Fruit fly (Drosophila melanogaster) whole organism, embryonic: ENCODE results near the gene Ir7g.

ENCODE experiments used
- Ada2b ChIP-seq: fragments of 200-800 bp; sonication (Bioruptor generic); IDR thresholded peaks from 2 replicates; pipeline ENCODE4 v1.3.6; 2022; ENCODE audit warnings: missing biosample characterization, missing genetic modification characterization
- Asciz ChIP-seq: fragments of 200-800 bp; sonication (Bioruptor generic); optimal IDR thresholded peaks from 2 replicates; lab custom pipeline; 2017; ENCODE audit warnings: missing biosample characterization, mild to moderate bottlenecking, missing genetic modification characterization, missing genetic modification reagents
- Bteb2 ChIP-seq: fragments of 200-800 bp; sonication (Bioruptor generic); optimal IDR thresholded peaks from 2 replicates; lab custom pipeline; 2016; ENCODE audit warnings: missing biosample characterization, missing genetic modification characterization
- CG10147 ChIP-seq: fragments of 200-800 bp; sonication (Bioruptor generic); optimal IDR thresholded peaks from 2 replicates; lab custom pipeline; 2019; ENCODE audit warnings: missing biosample characterization, mild to moderate bottlenecking, missing genetic modification characterization, moderate library complexity
- CG11247 ChIP-seq: fragments of 200-800 bp; sonication (Bioruptor generic); IDR thresholded peaks from 2 replicates; pipeline ENCODE4 v1.3.6; 2022; ENCODE audit warnings: missing biosample characterization, missing genetic modification characterization
- CG11504 ChIP-seq: fragments of 200-800 bp; sonication (Bioruptor generic); optimal IDR thresholded peaks from 3 replicates; lab custom pipeline; 2019; ENCODE audit warnings: missing biosample characterization, mild to moderate bottlenecking, missing genetic modification characterization, moderate library complexity
- CG12071 ChIP-seq: fragments of 200-800 bp; sonication (Bioruptor generic); optimal IDR thresholded peaks from 3 replicates; lab custom pipeline; 2018; ENCODE audit warnings: missing biosample characterization, mild to moderate bottlenecking, missing genetic modification characterization
- CG12104 ChIP-seq: fragments of 200-800 bp; sonication (Bioruptor generic); optimal IDR thresholded peaks from 3 replicates; lab custom pipeline; 2016; ENCODE audit warnings: missing biosample characterization, missing genetic modification characterization
- CG1233 ChIP-seq: fragments of 200-800 bp; sonication (Bioruptor generic); optimal IDR thresholded peaks from 4 replicates; lab custom pipeline; 2018; ENCODE audit warnings: missing biosample characterization, mild to moderate bottlenecking, missing genetic modification characterization
- CG13287 ChIP-seq: fragments of 200-800 bp; sonication (Bioruptor generic); IDR thresholded peaks from 2 replicates; pipeline ENCODE4 v1.3.6; 2022; ENCODE audit warnings: missing biosample characterization, missing genetic modification characterization; ENCODE audit not compliant: partially characterized antibody
- CG13894 ChIP-seq: fragments of 200-800 bp; sonication (Bioruptor generic); optimal IDR thresholded peaks from 3 replicates; lab custom pipeline; 2018; ENCODE audit warnings: missing biosample characterization, mild to moderate bottlenecking, missing genetic modification characterization, moderate library complexity
- CG15269 ChIP-seq: fragments of 200-800 bp; sonication (Bioruptor generic); optimal IDR thresholded peaks from 2 replicates; lab custom pipeline; 2018; ENCODE audit warnings: missing biosample characterization, mild to moderate bottlenecking, missing genetic modification characterization, moderate library complexity
- CG16863 ChIP-seq: fragments of 200-800 bp; sonication (Bioruptor generic); optimal IDR thresholded peaks from 3 replicates; lab custom pipeline; 2016; ENCODE audit warnings: missing biosample characterization, missing genetic modification characterization
- CG2199 ChIP-seq: fragments of 200-800 bp; sonication (Bioruptor generic); IDR thresholded peaks from 3 replicates; pipeline ENCODE4 v1.3.6; 2022; ENCODE audit warnings: missing biosample characterization, missing genetic modification characterization
- CG31388 ChIP-seq: fragments of 200-800 bp; sonication (Bioruptor generic); optimal IDR thresholded peaks from 2 replicates; lab custom pipeline; 2016; ENCODE audit warnings: missing biosample characterization, missing genetic modification characterization
- CG34224 ChIP-seq: fragments of 200-800 bp; sonication (Bioruptor generic); IDR thresholded peaks from 3 replicates; pipeline ENCODE4 v1.3.6; 2022; ENCODE audit warnings: missing biosample characterization, missing genetic modification characterization; ENCODE audit not compliant: partially characterized antibody
- CG6791 ChIP-seq: fragments of 200-800 bp; sonication (Bioruptor generic); IDR thresholded peaks from 3 replicates; pipeline ENCODE4 v1.3.6; 2022; ENCODE audit warnings: missing biosample characterization, missing genetic modification characterization; ENCODE audit not compliant: partially characterized antibody
- CG7839 ChIP-seq: fragments of 200-800 bp; sonication (Bioruptor generic); optimal IDR thresholded peaks from 3 replicates; lab custom pipeline; 2018; ENCODE audit warnings: missing biosample characterization, mild to moderate bottlenecking, missing genetic modification characterization, moderate library complexity
- CG8924 ChIP-seq: fragments of 200-800 bp; optimal IDR thresholded peaks from 3 replicates; lab custom pipeline; 2019; ENCODE audit warnings: missing biosample characterization, mild to moderate bottlenecking, missing genetic modification characterization, moderate library complexity
- CTCF ChIP-seq: fragments of 200-800 bp; sonication (Bioruptor generic); optimal IDR thresholded peaks from 2 replicates; lab custom pipeline; 2017; ENCODE audit warnings: missing biosample characterization, mild to moderate bottlenecking, missing genetic modification characterization, moderate library complexity
- D ChIP-seq, 2 experiments: fragments of 200-800 bp in 1 of 2; fragments of >200 bp in 1 of 2; sonication (Bioruptor generic) in 1 of 2; optimal IDR thresholded peaks; 2 replicates in 1 of 2; 3 replicates in 1 of 2; lab custom pipeline; 2017; ENCODE audit warnings: mild to moderate bottlenecking in 1 of 2, missing biosample characterization in 1 of 2, missing genetic modification characterization in 1 of 2, missing genetic modification reagents in 1 of 2
- Doc3 ChIP-seq: fragments of 200-800 bp; sonication (Bioruptor generic); IDR thresholded peaks from 3 replicates; pipeline ENCODE4 v1.3.6; 2022; ENCODE audit warnings: missing biosample characterization, missing genetic modification characterization; ENCODE audit not compliant: partially characterized antibody
- Gsc ChIP-seq: fragments of 200-800 bp; sonication (Bioruptor generic); IDR thresholded peaks from 2 replicates; pipeline ENCODE4 v1.3.6; 2022; ENCODE audit warnings: missing biosample characterization, missing genetic modification characterization
- Kr ChIP-seq: fragments of 200-800 bp; sonication (Bioruptor generic); optimal IDR thresholded peaks from 2 replicates; lab custom pipeline; 2017; ENCODE audit warnings: missing biosample characterization, mild to moderate bottlenecking, missing genetic modification characterization
- Meics ChIP-seq: fragments of 200-800 bp; sonication (Bioruptor generic); optimal IDR thresholded peaks from 2 replicates; lab custom pipeline; 2017; ENCODE audit warnings: missing biosample characterization, mild to moderate bottlenecking, missing genetic modification characterization
- NFAT ChIP-seq: fragments of 200-800 bp; sonication (Bioruptor generic); IDR thresholded peaks from 2 replicates; pipeline ENCODE4 v1.3.6; 2022; ENCODE audit warnings: missing biosample characterization, missing genetic modification characterization
- Poxn ChIP-seq: fragments of 200-800 bp; sonication (Bioruptor generic); IDR thresholded peaks from 2 replicates; pipeline ENCODE4 v1.3.6; 2022; ENCODE audit warnings: missing biosample characterization, missing genetic modification characterization
- YL-1 ChIP-seq: fragments of 200-800 bp; sonication (Bioruptor generic); optimal IDR thresholded peaks from 3 replicates; lab custom pipeline; 2017; ENCODE audit warnings: missing biosample characterization, mild to moderate bottlenecking, missing genetic modification characterization
- aop ChIP-seq: fragments of 200-800 bp; sonication (Bioruptor generic); IDR thresholded peaks from 2 replicates; pipeline ENCODE4 v1.3.6; 2022; ENCODE audit warnings: missing biosample characterization, missing genetic modification characterization
- bbx ChIP-seq: fragments of 200-800 bp; sonication (Bioruptor generic); IDR thresholded peaks from 2 replicates; pipeline ENCODE4 v1.3.6; 2022; ENCODE audit warnings: missing biosample characterization, missing genetic modification characterization; ENCODE audit not compliant: partially characterized antibody
- br ChIP-seq: fragments of >200 bp; optimal IDR thresholded peaks from 2 replicates; lab custom pipeline; 2017
- corto ChIP-seq: fragments of 200-800 bp; sonication (Bioruptor generic); optimal IDR thresholded peaks from 2 replicates; lab custom pipeline; 2016; ENCODE audit warnings: missing biosample characterization, mild to moderate bottlenecking, missing genetic modification characterization, moderate library complexity
- crol ChIP-seq: fragments of 200-800 bp; sonication (Bioruptor generic); IDR thresholded peaks from 2 replicates; pipeline ENCODE4 v1.3.6; 2022; ENCODE audit warnings: missing biosample characterization, missing genetic modification characterization
- danr ChIP-seq: fragments of 200-800 bp; sonication (Bioruptor generic); IDR thresholded peaks from 2 replicates; pipeline ENCODE4 v1.3.6; 2022; ENCODE audit warnings: missing biosample characterization, missing genetic modification characterization
- dpn ChIP-seq, 2 experiments: fragments of 200-800 bp; sonication (Bioruptor generic); optimal IDR thresholded peaks; 3 replicates each; lab custom pipeline; 2016; ENCODE audit warnings: missing biosample characterization in 2 of 2, missing genetic modification characterization in 2 of 2
- eve ChIP-seq, 2 experiments: fragments of >200 bp; optimal IDR thresholded peaks; 2 replicates each; lab custom pipeline; 2017; ENCODE audit warnings: missing biosample characterization in 2 of 2, missing genetic modification characterization in 2 of 2
- ftz-f1 ChIP-seq: fragments of 200-800 bp; sonication (Bioruptor generic); optimal IDR thresholded peaks from 2 replicates; lab custom pipeline; 2016; ENCODE audit warnings: missing biosample characterization, missing genetic modification characterization
- gro ChIP-seq: fragments of 200-800 bp; sonication (Bioruptor generic); optimal IDR thresholded peaks from 2 replicates; lab custom pipeline; 2016; ENCODE audit warnings: missing biosample characterization, missing genetic modification characterization
- gsb-n ChIP-seq: fragments of 200-800 bp; sonication (Bioruptor generic); optimal IDR thresholded peaks from 3 replicates; lab custom pipeline; 2018; ENCODE audit warnings: missing biosample characterization, mild to moderate bottlenecking, missing genetic modification characterization
- hkb ChIP-seq, 2 experiments: fragments of 200-800 bp in 1 of 2; fragments of >200 bp in 1 of 2; sonication (Bioruptor generic) in 1 of 2; IDR thresholded peaks in 1 of 2; optimal IDR thresholded peaks in 1 of 2; 2 replicates each; pipeline versions ENCODE4 v1.3.6 to Lab custom; 2017 to 2022; ENCODE audit warnings: missing biosample characterization in 1 of 2, missing genetic modification characterization in 1 of 2
- lab ChIP-seq: fragments of 200-800 bp; sonication (Bioruptor generic); optimal IDR thresholded peaks from 3 replicates; lab custom pipeline; 2017; ENCODE audit warnings: missing biosample characterization, missing genetic modification characterization, mild to moderate bottlenecking, moderate library complexity, missing genetic modification reagents
- lbe ChIP-seq: fragments of 200-800 bp; sonication (Bioruptor generic); optimal IDR thresholded peaks from 2 replicates; lab custom pipeline; 2016; ENCODE audit warnings: missing biosample characterization, mild to moderate bottlenecking, missing genetic modification characterization
- oc ChIP-seq: fragments of 200-800 bp; sonication (Bioruptor generic); optimal IDR thresholded peaks from 2 replicates; lab custom pipeline; 2018; ENCODE audit warnings: missing biosample characterization, mild to moderate bottlenecking, missing genetic modification characterization, moderate library complexity
- peb ChIP-seq: fragments of 200-800 bp; sonication (Bioruptor generic); IDR thresholded peaks from 2 replicates; pipeline ENCODE4 v1.3.6; 2022; ENCODE audit warnings: missing biosample characterization, missing genetic modification characterization
- pho ChIP-seq: fragments of 200-800 bp; sonication (Bioruptor generic); optimal IDR thresholded peaks from 2 replicates; lab custom pipeline; 2016; ENCODE audit warnings: missing biosample characterization, missing genetic modification characterization
- pum ChIP-seq: fragments of 200-800 bp; sonication (Bioruptor generic); optimal IDR thresholded peaks from 2 replicates; lab custom pipeline; 2016; ENCODE audit warnings: missing biosample characterization, missing genetic modification characterization
- sima ChIP-seq: fragments of 200-800 bp; sonication (Bioruptor generic); optimal IDR thresholded peaks from 2 replicates; lab custom pipeline; 2016; ENCODE audit warnings: missing biosample characterization, missing genetic modification characterization
- slou ChIP-seq: fragments of 200-800 bp; sonication (Bioruptor generic); optimal IDR thresholded peaks from 3 replicates; lab custom pipeline; 2016; ENCODE audit warnings: missing biosample characterization, missing genetic modification characterization
- wek ChIP-seq: fragments of 200-800 bp; sonication (Bioruptor generic); optimal IDR thresholded peaks from 3 replicates; lab custom pipeline; 2018; ENCODE audit warnings: missing biosample characterization, mild to moderate bottlenecking, missing genetic modification characterization, moderate library complexity
- zen2 ChIP-seq: fragments of 200-800 bp; sonication (Bioruptor generic); IDR thresholded peaks from 3 replicates; pipeline ENCODE4 v1.3.6; 2022; ENCODE audit warnings: missing biosample characterization, missing genetic modification characterization; ENCODE audit not compliant: partially characterized antibody

Gene Ir7g

DNA sequence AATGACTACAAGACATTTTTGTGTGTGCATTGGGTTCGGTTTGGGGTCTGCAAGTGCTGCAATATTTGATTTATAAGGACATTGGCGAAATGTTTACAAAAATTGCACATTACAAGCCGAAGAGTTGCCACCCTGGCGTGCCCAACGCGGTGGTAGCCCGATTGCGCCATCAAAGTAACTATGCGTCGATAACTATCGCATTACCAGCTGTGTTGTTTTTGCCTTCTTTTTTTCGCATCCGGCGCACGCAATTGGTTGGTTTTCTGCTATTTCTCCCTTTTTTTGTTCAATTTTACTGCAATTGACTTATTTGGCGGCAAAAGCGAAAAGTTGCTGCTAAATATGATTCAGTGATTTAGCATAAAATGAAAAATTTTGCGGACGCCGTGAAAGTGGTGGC, 50.2 kb downstream of the Ir7g start, which contains the start of gene RpS14b (continued):
- TF ChIP-seq Meics (GFP tag; lab: Kevin White, UChicago) (peak; percentile 85), slou (GFP tag; lab: Kevin White, UChicago) (peak; percentile 39), D (optimal IDR thresholded peaks at IDR 0.05; lab: Kevin White, UChicago) (no peak), D (GFP tag; optimal IDR thresholded peaks at IDR 0.05; lab: Kevin White, UChicago) (no peak), dpn (GFP tag; optimal IDR thresholded peaks at IDR 0.05; lab: Kevin White, UChicago) (peak; percentile 15 to 55), pho (peak; percentile 53), Gsc (GFP tag; lab: Robert Waterston, UW) (no peak), CG11504 (tag; lab: Kevin White, UChicago) (peak; percentile 44), CG10147 (GFP tag; lab: Kevin White, UChicago) (no peak), CG7839 (tag; lab: Kevin White, UChicago) (peak; percentile 31), bbx (GFP tag; lab: Robert Waterston, UW) (peak; percentile 80), CG15269 (tag; lab: Kevin White, UChicago) (peak; percentile 61), CG13287 (GFP tag; lab: Robert Waterston, UW) (peak; percentile 82), aop (GFP tag; lab: Robert Waterston, UW) (no peak), CG6791 (peak; percentile 68), hkb (optimal IDR thresholded peaks at IDR 0.05; lab: Kevin White, UChicago) (peak; percentile 36), hkb (GFP tag; IDR thresholded peaks at IDR 0.05; lab: Robert Waterston, UW) (peak; percentile 71), peb (GFP tag; lab: Robert Waterston, UW) (no peak), CG12104 (no peak), crol (GFP tag; lab: Robert Waterston, UW) (no peak), lab (GFP tag; lab: Kevin White, UChicago) (peak; percentile 87), CG1233 (GFP tag; lab: Kevin White, UChicago) (peak; percentile 64), eve (GFP tag; optimal IDR thresholded peaks at IDR 0.05; lab: Kevin White, UChicago) (no peak), CG2199 (no peak), gro (GFP tag; lab: Kevin White, UChicago) (peak; percentile 72), Doc3 (GFP tag; lab: Robert Waterston, UW) (peak; percentile 38; the same call in 1 of the 3 replicates), Bteb2 (GFP tag; lab: Kevin White, UChicago) (peak; percentile 55), gsb-n (peak; percentile 10), Poxn (GFP tag; lab: Robert Waterston, UW) (no peak), CG31388 (GFP tag; lab: Kevin White, UChicago) (no peak), CG16863 (GFP tag; lab: Kevin White, UChicago) (peak; percentile 8), Asciz (GFP tag; lab: Kevin White, UChicago) (peak; percentile 39), YL-1 (GFP tag; lab: Kevin White, UChicago) (peak; percentile 90), ftz-f1 (GFP tag; lab: Kevin White, UChicago) (no peak), wek (GFP tag; lab: Kevin White, UChicago) (peak; percentile 24), lbe (peak; percentile 33), CG34224 (GFP tag; lab: Robert Waterston, UW) (peak; percentile 76), corto (no peak), br (lab: Kevin White, UChicago) (no peak), pum (GFP tag; lab: Kevin White, UChicago) (peak; percentile 3), CG8924 (no peak), CTCF (GFP tag; lab: Kevin White, UChicago) (peak; percentile 26), Ada2b (GFP tag; lab: Robert Waterston, UW) (peak; percentile 47; the same call in 1 of the 2 replicates), CG13894 (tag; lab: Kevin White, UChicago) (peak; percentile 41), zen2 (GFP tag; lab: Robert Waterston, UW) (peak; percentile 62; the same call in 1 of the 3 replicates), CG11247 (GFP tag; lab: Robert Waterston, UW) (peak; percentile 73), danr (GFP tag; lab: Robert Waterston, UW) (0 out of 2 replicates have a peak, but pooled peaks have one; percentile 13), CG12071 (GFP tag; lab: Kevin White, UChicago) (peak; percentile 42), sima (no peak), Kr (GFP tag; lab: Kevin White, UChicago) (no peak), NFAT (GFP tag; lab: Robert Waterston, UW) (peak; percentile 82), oc (tag; lab: Kevin White, UChicago) (no peak)
